Fruit fly (Drosophila melanogaster): ENCODE data around the gene CG33783.

CG33783 gene

dm6 chr3R:10109938-10110337 is 43.4 kb downstream of the CG33783 start, which contains the start of gene Fmr1 (continued):
- TF ChIP-seq CG7372 (GFP tag; IDR thresholded peaks at IDR 0.05) (0 out of 2 replicates have a peak, but pooled peaks have one; percentile 33), CG15479 (GFP tag; optimal IDR thresholded peaks at IDR 0.05) (no peak), kni (GFP tag; optimal IDR thresholded peaks at IDR 0.05) (peak; percentile 22), luna (GFP tag; optimal IDR thresholded peaks at IDR 0.05) (peak; percentile 12), CG11456 (GFP tag; IDR thresholded peaks at IDR 0.05) (peak; percentile 49; the same call in 1 of the 3 replicates), CG1602 (GFP tag; optimal IDR thresholded peaks at IDR 0.05) (no peak), Neu2 (GFP tag; optimal IDR thresholded peaks at IDR 0.05; ENCODE audit: borderline replicate concordance) (no peak), CG31441 (GFP tag; IDR thresholded peaks at IDR 0.05) (peak; percentile 39; the same call in 1 of the 2 replicates), CG8281 (tag; optimal IDR thresholded peaks at IDR 0.05) (no peak), CTCF (GFP tag; optimal IDR thresholded peaks at IDR 0.05) (peak; percentile 29), CG10462 (GFP tag; optimal IDR thresholded peaks at IDR 0.05) (peak; percentile 1), E2f2 (GFP tag; IDR thresholded peaks at IDR 0.05) (peak; percentile 98), gt (GFP tag; IDR thresholded peaks at IDR 0.05) (no peak), Myb (GFP tag; optimal IDR thresholded peaks at IDR 0.05) (peak; percentile 99), schlank (tag; optimal IDR thresholded peaks at IDR 0.05) (peak; percentile 12), Sry-β (GFP tag; optimal IDR thresholded peaks at IDR 0.05) (peak; percentile 23), gem (tag; optimal IDR thresholded peaks at IDR 0.05) (peak; percentile 51), CG10979 (tag; optimal IDR thresholded peaks at IDR 0.05) (peak; percentile 19), CG10543 (GFP tag; optimal IDR thresholded peaks at IDR 0.05) (peak; percentile 44), chm (GFP tag; IDR thresholded peaks at IDR 0.05) (no peak), Atf-2 (GFP tag; optimal IDR thresholded peaks at IDR 0.05) (peak; percentile 29), Hr78 (GFP tag; optimal IDR thresholded peaks at IDR 0.05) (no peak), CG12744 (GFP tag; optimal IDR thresholded peaks at IDR 0.05) (peak; percentile 56), CG6854 (GFP tag; optimal IDR thresholded peaks at IDR 0.05) (no peak), tap (tag; optimal IDR thresholded peaks at IDR 0.05) (no peak), bsh (GFP tag; optimal IDR thresholded peaks at IDR 0.05) (peak in 1 of 2 experiments; percentile 35), disco-r (GFP tag; optimal IDR thresholded peaks at IDR 0.05) (peak; percentile 41), CG15696 (tag; optimal IDR thresholded peaks at IDR 0.05) (peak; percentile 27), NfI (GFP tag; optimal IDR thresholded peaks at IDR 0.05) (peak; percentile 67), salm (tag; optimal IDR thresholded peaks at IDR 0.05) (no peak), Stat92E (GFP tag; optimal IDR thresholded peaks at IDR 0.05) (peak in 1 of 3 experiments; percentile 29), CG4328 (GFP tag; optimal IDR thresholded peaks at IDR 0.05) (no peak), CHES-1-like (GFP tag; optimal IDR thresholded peaks at IDR 0.05) (peak; percentile 72), Nf-YB (GFP tag; optimal IDR thresholded peaks at IDR 0.05) (no peak), CG33213 (GFP tag; optimal IDR thresholded peaks at IDR 0.05) (peak; percentile 67), CG13424 (tag; optimal IDR thresholded peaks at IDR 0.05) (peak; percentile 65), Jarid2 (GFP tag; optimal IDR thresholded peaks at IDR 0.05) (no peak), CG2116 (GFP tag; optimal IDR thresholded peaks at IDR 0.05) (peak; percentile 100), yki (optimal IDR thresholded peaks at IDR 0.05) (no peak), hth (optimal IDR thresholded peaks at IDR 0.05) (no peak), CG16813 (GFP tag; IDR thresholded peaks at IDR 0.05; ENCODE audit: partially characterized antibody) (peak; percentile 46; the same call in 2 of the 3 replicates), sr (GFP tag; IDR thresholded peaks at IDR 0.05) (no peak), Bgb (GFP tag; IDR thresholded peaks at IDR 0.05; ENCODE audit: partially characterized antibody) (no peak), grn (GFP tag; optimal IDR thresholded peaks at IDR 0.05) (peak; percentile 70), lbe (GFP tag; optimal IDR thresholded peaks at IDR 0.05) (no peak), Antp (GFP tag; optimal IDR thresholded peaks at IDR 0.05) (peak; percentile 81), corto (GFP tag; optimal IDR thresholded peaks at IDR 0.05) (no peak), crol (GFP tag; IDR thresholded peaks at IDR 0.05) (no peak), CG12104 (GFP tag; optimal IDR thresholded peaks at IDR 0.05) (no peak), tup (GFP tag; optimal IDR thresholded peaks at IDR 0.05) (no peak), Hmr (GFP tag; optimal IDR thresholded peaks at IDR 0.05) (no peak)
